Fruit fly (Drosophila melanogaster) whole organism, embryonic: Measurements from ENCODE around the gene Cpr76Bc.
A peak's percentile ranks its signal among the peaks of the same experiment; 100 is the strongest.

ENCODE experiments used
- Adf1 ChIP-seq: fragments of 200-800 bp; sonication (Bioruptor generic); IDR thresholded peaks from 2 replicates; pipeline ENCODE4 v1.3.6; 2022; ENCODE audit warnings: missing biosample characterization, missing genetic modification characterization
- Awh ChIP-seq: fragments of 200-800 bp; sonication (Bioruptor generic); IDR thresholded peaks from 2 replicates; pipeline ENCODE4, ENCODE4 v1.3.6; 2022; ENCODE audit warnings: missing biosample characterization, missing genetic modification characterization
- B-H1 ChIP-seq: fragments of 200-800 bp; sonication (Bioruptor generic); IDR thresholded peaks from 3 replicates; pipeline ENCODE4 v1.3.6; 2022; ENCODE audit warnings: missing biosample characterization, missing genetic modification characterization
- Blimp-1 ChIP-seq: fragments of 200-800 bp; sonication (Bioruptor generic); optimal IDR thresholded peaks from 3 replicates; lab custom pipeline; 2018; ENCODE audit warnings: missing biosample characterization, missing genetic modification characterization, mild to moderate bottlenecking, moderate library complexity, missing genetic modification reagents
- BtbVII ChIP-seq: fragments of 200-800 bp; sonication (Bioruptor generic); optimal IDR thresholded peaks from 3 replicates; lab custom pipeline; 2017; ENCODE audit warnings: missing biosample characterization, mild to moderate bottlenecking, missing genetic modification characterization
- CG10321 ChIP-seq: fragments of 200-800 bp; sonication (Bioruptor generic); IDR thresholded peaks from 2 replicates; pipeline ENCODE4 v1.3.6; 2022; ENCODE audit warnings: missing biosample characterization, missing genetic modification characterization
- CG10565 ChIP-seq: fragments of 200-800 bp; sonication (Bioruptor generic); optimal IDR thresholded peaks from 3 replicates; lab custom pipeline; 2016; ENCODE audit warnings: missing biosample characterization, mild to moderate bottlenecking, missing genetic modification characterization
- CG12219 ChIP-seq: fragments of 200-800 bp; sonication (Bioruptor generic); optimal IDR thresholded peaks from 3 replicates; lab custom pipeline; 2018; ENCODE audit warnings: missing biosample characterization, mild to moderate bottlenecking, missing genetic modification characterization
- CG13287 ChIP-seq: fragments of 200-800 bp; sonication (Bioruptor generic); IDR thresholded peaks from 2 replicates; pipeline ENCODE4 v1.3.6; 2022; ENCODE audit warnings: missing biosample characterization, missing genetic modification characterization; ENCODE audit not compliant: partially characterized antibody
- CG13424 ChIP-seq: fragments of 200-800 bp; sonication (Bioruptor generic); optimal IDR thresholded peaks from 2 replicates; lab custom pipeline; 2019; ENCODE audit warnings: missing biosample characterization, mild to moderate bottlenecking, missing genetic modification characterization, moderate library complexity
- CG14667 ChIP-seq: fragments of 200-800 bp; sonication (Bioruptor generic); IDR thresholded peaks from 2 replicates; pipeline ENCODE4 v1.3.6; 2022; ENCODE audit warnings: missing biosample characterization, missing genetic modification characterization
- CG15073 ChIP-seq: fragments of 200-800 bp; sonication (Bioruptor generic); optimal IDR thresholded peaks from 2 replicates; lab custom pipeline; 2016; ENCODE audit warnings: missing biosample characterization, missing genetic modification characterization
- CG15269 ChIP-seq: fragments of 200-800 bp; sonication (Bioruptor generic); optimal IDR thresholded peaks from 2 replicates; lab custom pipeline; 2018; ENCODE audit warnings: missing biosample characterization, mild to moderate bottlenecking, missing genetic modification characterization, moderate library complexity
- CG17328 ChIP-seq: fragments of 200-800 bp; sonication (Bioruptor generic); IDR thresholded peaks from 2 replicates; pipeline ENCODE4 v1.3.6; 2022; ENCODE audit warnings: missing biosample characterization, missing genetic modification characterization
- CG17361 ChIP-seq: fragments of 200-800 bp; sonication (Bioruptor generic); IDR thresholded peaks from 3 replicates; pipeline ENCODE4 v1.3.6; 2022; ENCODE audit warnings: missing biosample characterization, missing genetic modification characterization
- CG17385 ChIP-seq: fragments of 200-800 bp; sonication (Bioruptor generic); optimal IDR thresholded peaks from 3 replicates; lab custom pipeline; 2018; ENCODE audit warnings: missing biosample characterization, mild to moderate bottlenecking, missing genetic modification characterization
- CG34376 ChIP-seq: fragments of 200-800 bp; sonication (Bioruptor generic); optimal IDR thresholded peaks from 2 replicates; lab custom pipeline; 2018; ENCODE audit warnings: missing biosample characterization, mild to moderate bottlenecking, missing genetic modification characterization
- CG6689 ChIP-seq: fragments of 200-800 bp; sonication (Bioruptor generic); IDR thresholded peaks from 2 replicates; pipeline ENCODE4 v1.3.6; 2022; ENCODE audit warnings: missing biosample characterization, missing genetic modification characterization
- CG7556 ChIP-seq: fragments of 200-800 bp; sonication (Bioruptor generic); optimal IDR thresholded peaks from 2 replicates; lab custom pipeline; 2017; ENCODE audit warnings: missing biosample characterization, mild to moderate bottlenecking, missing genetic modification characterization
- CG8359 ChIP-seq: fragments of 200-800 bp; sonication (Bioruptor generic); optimal IDR thresholded peaks from 2 replicates; lab custom pipeline; 2017; ENCODE audit warnings: missing biosample characterization, mild to moderate bottlenecking, missing genetic modification characterization, borderline replicate concordance
- CHES-1-like ChIP-seq: fragments of 200-800 bp; sonication (Bioruptor generic); optimal IDR thresholded peaks from 2 replicates; lab custom pipeline; 2016; ENCODE audit warnings: missing biosample characterization, missing genetic modification characterization
- CrebB ChIP-seq: fragments of 200-800 bp; sonication (Bioruptor generic); optimal IDR thresholded peaks from 3 replicates; lab custom pipeline; 2018; ENCODE audit warnings: missing biosample characterization, mild to moderate bottlenecking, missing genetic modification characterization
- D19A ChIP-seq: fragments of 200-800 bp; optimal IDR thresholded peaks from 3 replicates; lab custom pipeline; 2019; ENCODE audit warnings: missing biosample characterization, mild to moderate bottlenecking, missing genetic modification characterization, moderate library complexity
- Fer1 ChIP-seq: fragments of 200-800 bp; sonication (Bioruptor generic); optimal IDR thresholded peaks from 2 replicates; lab custom pipeline; 2017; ENCODE audit warnings: missing biosample characterization, mild to moderate bottlenecking, missing genetic modification characterization
- Lhr ChIP-seq: fragments of 200-800 bp; sonication (Bioruptor generic); optimal IDR thresholded peaks from 3 replicates; lab custom pipeline; 2017; ENCODE audit warnings: mild to moderate bottlenecking, missing biosample characterization, missing genetic modification reagents, missing genetic modification characterization
- Meics ChIP-seq: fragments of 200-800 bp; sonication (Bioruptor generic); optimal IDR thresholded peaks from 2 replicates; lab custom pipeline; 2017; ENCODE audit warnings: missing biosample characterization, mild to moderate bottlenecking, missing genetic modification characterization
- Nf-YC ChIP-seq: fragments of 200-800 bp; optimal IDR thresholded peaks from 3 replicates; lab custom pipeline; 2019; ENCODE audit warnings: missing biosample characterization, mild to moderate bottlenecking, missing genetic modification characterization, moderate library complexity
- Optix ChIP-seq: fragments of 200-800 bp; sonication (Bioruptor generic); IDR thresholded peaks from 3 replicates; pipeline ENCODE4 v1.3.6; 2022; ENCODE audit warnings: missing biosample characterization, missing genetic modification characterization
- Rfx ChIP-seq: fragments of 200-800 bp; sonication (Bioruptor generic); IDR thresholded peaks from 2 replicates; pipeline ENCODE4 v1.3.6; 2022; ENCODE audit warnings: missing biosample characterization, missing genetic modification characterization
- Taf1 ChIP-seq: fragments of 200-800 bp; sonication (Bioruptor generic); IDR thresholded peaks from 2 replicates; pipeline ENCODE4 v1.3.6; 2022; ENCODE audit warnings: missing biosample characterization, missing genetic modification characterization
- Xrp1 ChIP-seq: fragments of 200-800 bp; sonication (Bioruptor generic); IDR thresholded peaks from 2 replicates; pipeline ENCODE4 v1.3.6; 2022; ENCODE audit warnings: missing biosample characterization, missing genetic modification characterization
- al ChIP-seq: fragments of 200-800 bp; sonication (Bioruptor generic); IDR thresholded peaks from 2 replicates; pipeline ENCODE4 v1.3.6; 2022; ENCODE audit warnings: missing biosample characterization, missing genetic modification characterization
- dimm ChIP-seq: fragments of 200-800 bp; sonication (Bioruptor generic); IDR thresholded peaks from 2 replicates; pipeline ENCODE4 v1.3.6; 2022; ENCODE audit warnings: missing biosample characterization, missing genetic modification characterization
- ems ChIP-seq: fragments of 200-800 bp; sonication (Bioruptor generic); optimal IDR thresholded peaks from 3 replicates; lab custom pipeline; 2016; ENCODE audit warnings: missing biosample characterization, missing genetic modification characterization
- exex ChIP-seq: fragments of 200-800 bp; sonication (Bioruptor generic); optimal IDR thresholded peaks from 4 replicates; lab custom pipeline; 2018; ENCODE audit warnings: missing biosample characterization, mild to moderate bottlenecking, missing genetic modification characterization, moderate library complexity
- gcm ChIP-seq: fragments of 200-800 bp; sonication (Bioruptor generic); optimal IDR thresholded peaks from 2 replicates; lab custom pipeline; 2019; ENCODE audit warnings: missing biosample characterization, mild to moderate bottlenecking, missing genetic modification characterization, moderate library complexity
- gem ChIP-seq: fragments of 200-800 bp; sonication (Bioruptor generic); optimal IDR thresholded peaks from 2 replicates; lab custom pipeline; 2019; ENCODE audit warnings: missing biosample characterization, mild to moderate bottlenecking, missing genetic modification characterization, moderate library complexity
- gfzf ChIP-seq: fragments of 200-800 bp; sonication (Bioruptor generic); optimal IDR thresholded peaks from 2 replicates; lab custom pipeline; 2016; ENCODE audit warnings: missing biosample characterization, mild to moderate bottlenecking, missing genetic modification characterization, moderate library complexity
- kay ChIP-seq: fragments of 200-800 bp; sonication (Bioruptor generic); optimal IDR thresholded peaks from 2 replicates; lab custom pipeline; 2016; ENCODE audit warnings: missing biosample characterization, missing genetic modification characterization
- lab ChIP-seq: fragments of 200-800 bp; sonication (Bioruptor generic); optimal IDR thresholded peaks from 3 replicates; lab custom pipeline; 2017; ENCODE audit warnings: missing biosample characterization, missing genetic modification characterization, mild to moderate bottlenecking, moderate library complexity, missing genetic modification reagents
- odd ChIP-seq: fragments of 200-800 bp; sonication (Bioruptor generic); optimal IDR thresholded peaks from 2 replicates; lab custom pipeline; 2017; ENCODE audit warnings: missing biosample characterization, mild to moderate bottlenecking, missing genetic modification characterization
- peb ChIP-seq: fragments of 200-800 bp; sonication (Bioruptor generic); IDR thresholded peaks from 2 replicates; pipeline ENCODE4 v1.3.6; 2022; ENCODE audit warnings: missing biosample characterization, missing genetic modification characterization
- run ChIP-seq: fragments of 200-800 bp; sonication (Bioruptor generic); optimal IDR thresholded peaks from 3 replicates; lab custom pipeline; 2018; ENCODE audit warnings: missing biosample characterization, mild to moderate bottlenecking, missing genetic modification characterization
- sd ChIP-seq: fragments of 200-800 bp; sonication (Bioruptor generic); optimal IDR thresholded peaks from 3 replicates; lab custom pipeline; 2018; ENCODE audit warnings: missing biosample characterization, mild to moderate bottlenecking, missing genetic modification characterization, moderate library complexity
- sens-2 ChIP-seq: fragments of 200-800 bp; sonication (Bioruptor generic); IDR thresholded peaks from 2 replicates; pipeline ENCODE4 v1.3.6; 2022; ENCODE audit warnings: missing biosample characterization, missing genetic modification characterization
- sna ChIP-seq: fragments of 200-800 bp; sonication (Bioruptor generic); IDR thresholded peaks from 2 replicates; pipeline ENCODE4 v1.3.6; 2022; ENCODE audit warnings: missing biosample characterization, missing genetic modification characterization; ENCODE audit not compliant: partially characterized antibody
- so ChIP-seq: fragments of 200-800 bp; sonication (Bioruptor generic); IDR thresholded peaks from 3 replicates; pipeline ENCODE4 v1.3.6; 2022; ENCODE audit warnings: missing biosample characterization, missing genetic modification characterization
- tx ChIP-seq: fragments of 200-800 bp; sonication (Bioruptor generic); optimal IDR thresholded peaks from 2 replicates; lab custom pipeline; 2016; ENCODE audit warnings: missing biosample characterization, missing genetic modification characterization
- vvl ChIP-seq: fragments of 200-800 bp; sonication (Bioruptor generic); IDR thresholded peaks from 2 replicates; pipeline ENCODE4 v1.3.6; 2022; ENCODE audit warnings: missing biosample characterization, missing genetic modification characterization
- wek ChIP-seq: fragments of 200-800 bp; sonication (Bioruptor generic); optimal IDR thresholded peaks from 3 replicates; lab custom pipeline; 2018; ENCODE audit warnings: missing biosample characterization, mild to moderate bottlenecking, missing genetic modification characterization, moderate library complexity
- zfh2 ChIP-seq: fragments of 200-800 bp; sonication (Bioruptor generic); optimal IDR thresholded peaks from 2 replicates; lab custom pipeline; 2016; ENCODE audit warnings: missing biosample characterization, missing genetic modification characterization

Gene Cpr76Bc

dm6 chr3L:19495991-19496588 is 24.7 kb upstream of the Cpr76Bc start (continued):
- no peak for TF ChIP-seq CG14667 (GFP tag; lab: Robert Waterston, UW)
- peak; percentile 63 for TF ChIP-seq CG34376 (GFP tag; lab: Kevin White, UChicago)
- TF ChIP-seq CG13424 (tag; lab: Kevin White, UChicago) = no peak
- no peak for TF ChIP-seq CG17328 (GFP tag; lab: Robert Waterston, UW)
- TF ChIP-seq CrebB (tag; lab: Kevin White, UChicago) = no peak
- no peak for TF ChIP-seq zfh2 (GFP tag; lab: Kevin White, UChicago)
- no peak for TF ChIP-seq CG10565 (GFP tag; lab: Kevin White, UChicago)
- TF ChIP-seq dimm (GFP tag; lab: Robert Waterston, UW) = no peak
- TF ChIP-seq CG15073 (GFP tag; lab: Kevin White, UChicago) = no peak
- peak; percentile 24 for TF ChIP-seq sd (tag; lab: Kevin White, UChicago)
- no peak for TF ChIP-seq Adf1 (GFP tag; lab: Robert Waterston, UW)
- TF ChIP-seq CG17385 (GFP tag; lab: Kevin White, UChicago) = no peak
- no peak for TF ChIP-seq CG10321 (GFP tag; lab: Robert Waterston, UW)
- no peak for TF ChIP-seq Meics (GFP tag; lab: Kevin White, UChicago)
- TF ChIP-seq odd (GFP tag; lab: Kevin White, UChicago) = peak; percentile 22
- peak; percentile 32 for TF ChIP-seq wek (GFP tag; lab: Kevin White, UChicago)
- TF ChIP-seq Rfx (GFP tag; lab: Robert Waterston, UW) = no peak
- TF ChIP-seq B-H1 (GFP tag; lab: Robert Waterston, UW) = no peak
- no peak for TF ChIP-seq ems (GFP tag; lab: Kevin White, UChicago)
- TF ChIP-seq sens-2 (GFP tag; lab: Robert Waterston, UW) = no peak
- no peak for TF ChIP-seq Taf1 (GFP tag; lab: Robert Waterston, UW)
- TF ChIP-seq sna = no peak
- no peak for TF ChIP-seq CG7556
- no peak for TF ChIP-seq Xrp1 (GFP tag; lab: Robert Waterston, UW)
- TF ChIP-seq CG17361 (GFP tag; lab: Robert Waterston, UW) = no peak
- no peak for TF ChIP-seq CG8359 (GFP tag; lab: Kevin White, UChicago)
- TF ChIP-seq Nf-YC (tag; lab: Kevin White, UChicago) = no peak
- no peak for TF ChIP-seq kay (GFP tag; lab: Kevin White, UChicago)
- no peak for TF ChIP-seq peb (GFP tag; lab: Robert Waterston, UW)
- peak; percentile 36 for TF ChIP-seq Fer1 (GFP tag; lab: Kevin White, UChicago)
- TF ChIP-seq BtbVII (GFP tag; lab: Kevin White, UChicago) = peak; percentile 11
- TF ChIP-seq gcm (GFP tag; lab: Kevin White, UChicago) = no peak
- no peak for TF ChIP-seq gfzf (GFP tag; lab: Kevin White, UChicago)
- TF ChIP-seq al (GFP tag; lab: Robert Waterston, UW) = no peak
- TF ChIP-seq so (GFP tag; lab: Robert Waterston, UW) = no peak
- no peak for TF ChIP-seq Blimp-1 (GFP tag; lab: Kevin White, UChicago)
- no peak for TF ChIP-seq CG6689 (GFP tag; lab: Robert Waterston, UW)
- peak; percentile 21 for TF ChIP-seq lab (GFP tag; lab: Kevin White, UChicago)
- TF ChIP-seq Awh (GFP tag; lab: Robert Waterston, UW) = no peak
- peak; percentile 46 for TF ChIP-seq exex (tag; lab: Kevin White, UChicago)
- no peak for TF ChIP-seq vvl
- no peak for TF ChIP-seq CG12219 (GFP tag; lab: Kevin White, UChicago)
- no peak for TF ChIP-seq CG13287 (GFP tag; lab: Robert Waterston, UW)
- no peak for TF ChIP-seq run (tag; lab: Kevin White, UChicago)
- TF ChIP-seq CG15269 = peak; percentile 19
- TF ChIP-seq CHES-1-like = no peak
- TF ChIP-seq D19A = no peak
- no peak for TF ChIP-seq Lhr (GFP tag; lab: Kevin White, UChicago)
- no peak for TF ChIP-seq tx (GFP tag; lab: Kevin White, UChicago)
- peak; percentile 26 for TF ChIP-seq gem
- no peak for TF ChIP-seq Optix (GFP tag; lab: Robert Waterston, UW)
